Fruit fly (Drosophila melanogaster) whole organism, prepupa: Measurements from ENCODE around the gene TotC.

ENCODE experiments used
- CG31627 ChIP-seq: fragments of 200-800 bp; sonication (Bioruptor generic); optimal IDR thresholded peaks from 3 replicates; lab custom pipeline; 2016; ENCODE audit warnings: missing biosample characterization, missing genetic modification characterization
- CG4318 ChIP-seq: fragments of 200-800 bp; sonication (Bioruptor generic); optimal IDR thresholded peaks from 3 replicates; lab custom pipeline; 2017; ENCODE audit warnings: missing biosample characterization, mild to moderate bottlenecking, missing genetic modification characterization
- CG7368 ChIP-seq: fragments of 200-800 bp; sonication (Bioruptor generic); optimal IDR thresholded peaks from 3 replicates; lab custom pipeline; 2016; ENCODE audit warnings: missing biosample characterization, missing genetic modification characterization
- Hr4 ChIP-seq: fragments of 200-800 bp; sonication (Bioruptor generic); optimal IDR thresholded peaks from 3 replicates; lab custom pipeline; 2016; ENCODE audit warnings: missing biosample characterization, missing genetic modification characterization
- dac ChIP-seq: fragments of 200-800 bp; sonication (Bioruptor generic); optimal IDR thresholded peaks from 2 replicates; lab custom pipeline; 2017; ENCODE audit warnings: missing biosample characterization, mild to moderate bottlenecking, missing genetic modification characterization
- pdm3 ChIP-seq: fragments of 200-800 bp; sonication (Bioruptor generic); optimal IDR thresholded peaks from 3 replicates; lab custom pipeline; 2016; ENCODE audit warnings: missing biosample characterization, missing genetic modification characterization
- ss ChIP-seq, 2 experiments: fragments of 200-800 bp; sonication (Bioruptor generic); optimal IDR thresholded peaks; 2 replicates in 1 of 2; 3 replicates in 1 of 2; lab custom pipeline; 2017 to 2018; ENCODE audit warnings: mild to moderate bottlenecking in 2 of 2, missing biosample characterization in 2 of 2, missing genetic modification characterization in 2 of 2, moderate library complexity in 1 of 2

dm6 chr3R:20833664-20834063 is 39.1 kb upstream of the TotC start:
- TF ChIP-seq CG31627 (GFP tag; lab: Kevin White, UChicago) (peak; percentile 34), CG7368 (peak; percentile 37), dac (no peak), CG4318 (GFP tag; lab: Kevin White, UChicago) (peak; percentile 25), ss (GFP tag; optimal IDR thresholded peaks at IDR 0.05; lab: Kevin White, UChicago) (no peak), Hr4 (peak; percentile 59), pdm3 (peak; percentile 56)
